Fruit fly (Drosophila melanogaster): ENCODE data around the gene ash2.
A peak's percentile ranks its signal among the peaks of the same experiment; 100 is the strongest.

The ash2 gene

DNA sequence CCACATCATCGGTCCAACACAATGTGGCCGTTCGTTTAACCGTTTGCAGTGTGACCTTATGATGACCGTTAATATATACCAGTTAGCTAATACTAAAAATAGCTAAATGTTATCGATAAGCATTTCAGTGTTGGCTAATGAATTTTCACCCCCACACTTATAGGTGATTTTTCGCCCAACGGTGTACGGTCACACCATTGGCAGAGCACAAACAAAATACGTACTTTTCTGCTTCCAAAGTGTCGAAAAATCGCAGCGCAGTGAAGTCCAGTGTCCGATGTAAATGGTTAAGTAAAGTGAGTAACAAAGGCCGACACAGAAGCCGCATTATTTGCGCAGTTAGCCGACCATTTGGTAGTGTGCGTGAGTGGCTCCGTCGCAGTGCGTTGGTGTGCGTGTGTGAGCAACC, 24.4 kb upstream of the ash2 start, which contains the start of the genes Syx18 and atl (continued):
- TF ChIP-seq Deaf1 (tag; optimal IDR thresholded peaks at IDR 0.05) (no peak), Atf-2 (GFP tag; optimal IDR thresholded peaks at IDR 0.05) (no peak), seq (GFP tag; IDR thresholded peaks at IDR 0.05) (no peak), CG9932 (GFP tag; IDR thresholded peaks at IDR 0.05) (peak; percentile 42; the same call in 1 of the 2 replicates), Blimp-1 (GFP tag; optimal IDR thresholded peaks at IDR 0.05) (no peak), CG8924 (tag; optimal IDR thresholded peaks at IDR 0.05) (peak; percentile 69), H15 (GFP tag; IDR thresholded peaks at IDR 0.05) (no peak), sisA (GFP tag; IDR thresholded peaks at IDR 0.05) (no peak), CG6683 (GFP tag; optimal IDR thresholded peaks at IDR 0.05) (no peak), CG14050 (GFP tag; IDR thresholded peaks at IDR 0.05) (no peak), Dp (GFP tag; optimal IDR thresholded peaks at IDR 0.05) (peak; percentile 71), Hr39 (optimal IDR thresholded peaks at IDR 0.05) (no peak), Gug (GFP tag; IDR thresholded peaks at IDR 0.05) (no peak), CG18764 (GFP tag; optimal IDR thresholded peaks at IDR 0.05) (no peak), CG4730 (GFP tag; IDR thresholded peaks at IDR 0.05) (no peak), Fer2 (tag; optimal IDR thresholded peaks at IDR 0.05) (no peak), stc (GFP tag; IDR thresholded peaks at IDR 0.05) (no peak), Rx (GFP tag; IDR thresholded peaks at IDR 0.05) (no peak), sim (GFP tag; IDR thresholded peaks at IDR 0.05) (no peak), CG7745 (tag; optimal IDR thresholded peaks at IDR 0.05) (no peak), gro (GFP tag; optimal IDR thresholded peaks at IDR 0.05) (peak; percentile 68), dati (GFP tag; IDR thresholded peaks at IDR 0.05) (no peak), HLH3B (GFP tag; IDR thresholded peaks at IDR 0.05) (no peak), Lpt (GFP tag; optimal IDR thresholded peaks at IDR 0.05) (no peak), aop (GFP tag; IDR thresholded peaks at IDR 0.05) (no peak), CG11456 (GFP tag; IDR thresholded peaks at IDR 0.05) (no peak), crp (GFP tag; optimal IDR thresholded peaks at IDR 0.05) (peak in 1 of 2 experiments; percentile 23), CG2202 (tag; optimal IDR thresholded peaks at IDR 0.05) (peak; percentile 5), sens (GFP tag) (peak; percentile 84), hkb (optimal IDR thresholded peaks at IDR 0.05) (no peak), hkb (GFP tag; IDR thresholded peaks at IDR 0.05) (no peak), vfl (GFP tag; optimal IDR thresholded peaks at IDR 0.05) (peak; percentile 27), tx (GFP tag; optimal IDR thresholded peaks at IDR 0.05) (no peak), gt (GFP tag; IDR thresholded peaks at IDR 0.05) (no peak), bcd (GFP tag; optimal IDR thresholded peaks at IDR 0.05) (peak; percentile 15), CG32532 (GFP tag; IDR thresholded peaks at IDR 0.05) (no peak), Antp (GFP tag; optimal IDR thresholded peaks at IDR 0.05) (no peak), bowl (GFP tag; IDR thresholded peaks at IDR 0.05) (no peak), Mad (GFP tag; optimal IDR thresholded peaks at IDR 0.05) (peak; percentile 7), tup (GFP tag; optimal IDR thresholded peaks at IDR 0.05) (no peak), Mrtf (GFP tag; IDR thresholded peaks at IDR 0.05) (no peak), CoRest (tag; optimal IDR thresholded peaks at IDR 0.05) (no peak), CG8290 (GFP tag; optimal IDR thresholded peaks at IDR 0.05) (no peak), CG8290 (tag; optimal IDR thresholded peaks at IDR 0.05) (no peak), vvl (GFP tag; IDR thresholded peaks at IDR 0.05) (peak; percentile 63; the same call in 1 of the 2 replicates), ATbp (GFP tag; optimal IDR thresholded peaks at IDR 0.05) (no peak), CG11093 (GFP tag; IDR thresholded peaks at IDR 0.05) (no peak), CG7271 (tag; optimal IDR thresholded peaks at IDR 0.05) (peak; percentile 11), sima (GFP tag; optimal IDR thresholded peaks at IDR 0.05) (no peak), CG18262 (tag; optimal IDR thresholded peaks at IDR 0.05) (no peak), en (GFP tag; optimal IDR thresholded peaks at IDR 0.05) (no peak), chif (GFP tag; optimal IDR thresholded peaks at IDR 0.05) (no peak), CG2678 (tag; optimal IDR thresholded peaks at IDR 0.05) (no peak), wdn (GFP tag; IDR thresholded peaks at IDR 0.05) (no peak), CG12104 (GFP tag; optimal IDR thresholded peaks at IDR 0.05) (no peak)
